Fruit fly (Drosophila melanogaster): ENCODE measurements around the gene cal1.

The cal1 gene

dm6 chr3R:17115668-17116067, 27.6 kb downstream of the cal1 start (continued):
- TF ChIP-seq nmo (GFP tag; optimal IDR thresholded peaks at IDR 0.05) (no peak), schlank (tag; optimal IDR thresholded peaks at IDR 0.05) (no peak), otp (GFP tag; IDR thresholded peaks at IDR 0.05) (no peak), Atf-2 (GFP tag; optimal IDR thresholded peaks at IDR 0.05) (no peak), D19B (GFP tag; optimal IDR thresholded peaks at IDR 0.05) (no peak), grau (tag; optimal IDR thresholded peaks at IDR 0.05) (peak; percentile 8), cas (GFP tag; IDR thresholded peaks at IDR 0.05) (no peak), Asciz (GFP tag; optimal IDR thresholded peaks at IDR 0.05) (peak; percentile 50), CG4328 (GFP tag; optimal IDR thresholded peaks at IDR 0.05) (peak; percentile 31), Eip74EF (GFP tag; optimal IDR thresholded peaks at IDR 0.05) (peak in 1 of 2 experiments; percentile 12), CG17612 (GFP tag; IDR thresholded peaks at IDR 0.05) (no peak), zf30C (GFP tag; optimal IDR thresholded peaks at IDR 0.05) (no peak), onecut (GFP tag; IDR thresholded peaks at IDR 0.05) (peak; percentile 15; the same call in 1 of the 2 replicates), tx (GFP tag; optimal IDR thresholded peaks at IDR 0.05) (no peak), CG6765 (GFP tag; optimal IDR thresholded peaks at IDR 0.05) (peak; percentile 27), trh (GFP tag; optimal IDR thresholded peaks at IDR 0.05) (no peak), Nf-YB (GFP tag; optimal IDR thresholded peaks at IDR 0.05) (no peak), Ssrp (tag; optimal IDR thresholded peaks at IDR 0.05) (no peak), CG2678 (tag; optimal IDR thresholded peaks at IDR 0.05) (peak; percentile 64), salm (tag; optimal IDR thresholded peaks at IDR 0.05) (peak; percentile 56), Hr78 (GFP tag; optimal IDR thresholded peaks at IDR 0.05) (peak in 1 of 2 experiments; percentile 51), lab (GFP tag; optimal IDR thresholded peaks at IDR 0.05) (peak; percentile 73), Hr39 (optimal IDR thresholded peaks at IDR 0.05) (no peak), ind (GFP tag; optimal IDR thresholded peaks at IDR 0.05) (no peak), CG7556 (GFP tag; optimal IDR thresholded peaks at IDR 0.05) (no peak), Nf-YC (tag; optimal IDR thresholded peaks at IDR 0.05) (no peak), dan (GFP tag; IDR thresholded peaks at IDR 0.05) (no peak), mam (GFP tag; optimal IDR thresholded peaks at IDR 0.05) (no peak), HLHmδ (GFP tag; optimal IDR thresholded peaks at IDR 0.05) (no peak), CG18011 (GFP tag; optimal IDR thresholded peaks at IDR 0.05) (peak; percentile 9), Kr (GFP tag; optimal IDR thresholded peaks at IDR 0.05) (peak; percentile 6), Bdp1 (GFP tag; optimal IDR thresholded peaks at IDR 0.05) (no peak), ab (GFP tag; optimal IDR thresholded peaks at IDR 0.05) (no peak), MESR4 (GFP tag; optimal IDR thresholded peaks at IDR 0.05) (no peak), Nf-YA (GFP tag; IDR thresholded peaks at IDR 0.05) (no peak), z (GFP tag; IDR thresholded peaks at IDR 0.05) (no peak), Awh (GFP tag; IDR thresholded peaks at IDR 0.05) (no peak), CG2129 (GFP tag; IDR thresholded peaks at IDR 0.05; ENCODE audit: partially characterized antibody) (no peak), CG7786 (GFP tag; optimal IDR thresholded peaks at IDR 0.05) (no peak), CG17186 (GFP tag; optimal IDR thresholded peaks at IDR 0.05) (no peak), trem (tag; optimal IDR thresholded peaks at IDR 0.05) (no peak), CG7745 (tag; optimal IDR thresholded peaks at IDR 0.05) (peak; percentile 59), CG9215 (GFP tag; IDR thresholded peaks at IDR 0.05) (no peak), CG14710 (tag; optimal IDR thresholded peaks at IDR 0.05) (peak; percentile 39), lmd (GFP tag; IDR thresholded peaks at IDR 0.05) (no peak), Blimp-1 (GFP tag; optimal IDR thresholded peaks at IDR 0.05) (peak; percentile 15), CG6654 (GFP tag; optimal IDR thresholded peaks at IDR 0.05) (no peak), sd (tag; optimal IDR thresholded peaks at IDR 0.05) (peak; percentile 32), gcm (GFP tag; optimal IDR thresholded peaks at IDR 0.05) (peak; percentile 58), PHDP (tag; optimal IDR thresholded peaks at IDR 0.05) (peak; percentile 67)

Data from whole organism, embryonic.